Worm (Caenorhabditis elegans) whole organism, mixed stage, embryonic: Measurements from ENCODE around the gene spig-9.
A peak's percentile ranks its signal among the peaks of the same experiment; 100 is the strongest.

Source experiments
- M03D4.4 ChIP-seq: sonication (generic microtip); optimal IDR thresholded peaks from 2 replicates; lab custom pipeline; 2017; ENCODE audit warnings: mild to moderate bottlenecking, missing genetic modification characterization, missing compliant biosample characterization
- bed-3 ChIP-seq: fragments of 200-800 bp; sonication (Bioruptor generic); optimal IDR thresholded peaks from 3 replicates; lab custom pipeline; 2018; ENCODE audit warnings: mild to moderate bottlenecking, missing genetic modification characterization, moderate library complexity, missing compliant biosample characterization
- ceh-39 ChIP-seq: fragments of 150-350 bp; optimal IDR thresholded peaks from 2 replicates; lab custom pipeline; 2014; ENCODE audit warnings: missing biosample characterization, missing genetic modification characterization
- ceh-43 ChIP-seq: fragments of 200-800 bp; sonication (Bioruptor generic); optimal IDR thresholded peaks from 2 replicates; lab custom pipeline; 2018; ENCODE audit warnings: mild to moderate bottlenecking, missing genetic modification characterization, moderate library complexity, missing compliant biosample characterization
- ces-1 ChIP-seq: fragments of 150-350 bp; optimal IDR thresholded peaks from 2 replicates; lab custom pipeline; 2014; ENCODE audit warnings: missing biosample characterization, missing genetic modification reagents, missing genetic modification characterization
- cnd-1 ChIP-seq: fragments of 200-800 bp; sonication (Bioruptor generic); optimal IDR thresholded peaks from 2 replicates; lab custom pipeline; 2018; ENCODE audit warnings: mild to moderate bottlenecking, missing genetic modification characterization, missing compliant biosample characterization
- elt-1 ChIP-seq: sonication (generic microtip); optimal IDR thresholded peaks from 2 replicates; lab custom pipeline; 2017; ENCODE audit warnings: missing genetic modification characterization, mild to moderate bottlenecking, missing compliant biosample characterization, antibody characterized with exemption, moderate library complexity, borderline replicate concordance; ENCODE audit not compliant: insufficient read depth
- flh-1 ChIP-seq: fragments of 200-800 bp; sonication (Bioruptor generic); optimal IDR thresholded peaks from 2 replicates; lab custom pipeline; 2018; ENCODE audit warnings: mild to moderate bottlenecking, missing genetic modification characterization, moderate library complexity, missing compliant biosample characterization
- hlh-1 ChIP-seq: fragments of 150-350 bp; optimal IDR thresholded peaks from 2 replicates; lab custom pipeline; 2014; ENCODE audit warnings: missing biosample characterization, missing genetic modification reagents, missing genetic modification characterization
- lin-13 ChIP-seq: fragments of 150-350 bp; optimal IDR thresholded peaks from 2 replicates; lab custom pipeline; 2014; ENCODE audit warnings: missing biosample characterization, missing genetic modification characterization
- lin-32 ChIP-seq: fragments of 200-800 bp; sonication (Bioruptor generic); optimal IDR thresholded peaks from 2 replicates; lab custom pipeline; 2018; ENCODE audit warnings: mild to moderate bottlenecking, missing genetic modification characterization, missing compliant biosample characterization
- lsy-2 ChIP-seq: fragments of 150-350 bp; optimal IDR thresholded peaks from 2 replicates; lab custom pipeline; 2014; ENCODE audit warnings: missing biosample characterization, missing genetic modification characterization
- mab-5 ChIP-seq: fragments of 150-350 bp; optimal IDR thresholded peaks from 2 replicates; lab custom pipeline; 2014; ENCODE audit warnings: missing biosample characterization, missing genetic modification characterization
- mep-1 ChIP-seq: fragments of 150-350 bp; optimal IDR thresholded peaks from 2 replicates; lab custom pipeline; 2017; ENCODE audit warnings: missing biosample characterization, missing genetic modification reagents, missing genetic modification characterization, inconsistent platforms
- mls-2 ChIP-seq: sonication (generic microtip); optimal IDR thresholded peaks from 2 replicates; lab custom pipeline; 2016; ENCODE audit warnings: mild to moderate bottlenecking, missing genetic modification characterization, moderate library complexity, missing compliant biosample characterization
- nhr-2 ChIP-seq: fragments of 150-350 bp; optimal IDR thresholded peaks from 2 replicates; lab custom pipeline; 2014; ENCODE audit warnings: missing biosample characterization, missing genetic modification characterization
- nhr-237 ChIP-seq: fragments of 150-350 bp; optimal IDR thresholded peaks from 2 replicates; lab custom pipeline; 2014; ENCODE audit warnings: missing biosample characterization, missing genetic modification characterization
- nhr-28 ChIP-seq: fragments of 150-350 bp; optimal IDR thresholded peaks from 2 replicates; lab custom pipeline; 2014; ENCODE audit warnings: missing biosample characterization, missing genetic modification characterization
- pha-4 ChIP-seq: fragments of 150-350 bp; optimal IDR thresholded peaks from 2 replicates; lab custom pipeline; 2018; ENCODE audit warnings: missing biosample characterization, missing genetic modification reagents, missing genetic modification characterization
- snpc-4 ChIP-seq: fragments of 150-350 bp; optimal IDR thresholded peaks from 2 replicates; lab custom pipeline; 2014; ENCODE audit warnings: missing biosample characterization, missing genetic modification characterization
- sptf-1 ChIP-seq: sonication (generic microtip); optimal IDR thresholded peaks from 2 replicates; lab custom pipeline; 2017; ENCODE audit warnings: mild to moderate bottlenecking, missing genetic modification characterization, moderate library complexity, missing compliant biosample characterization
- tbx-8 ChIP-seq: fragments of 200-800 bp; sonication (Bioruptor generic); optimal IDR thresholded peaks from 2 replicates; lab custom pipeline; 2018; ENCODE audit warnings: mild to moderate bottlenecking, missing genetic modification characterization, moderate library complexity, missing compliant biosample characterization
- unc-120 ChIP-seq: sonication (generic microtip); optimal IDR thresholded peaks from 2 replicates; lab custom pipeline; 2017; ENCODE audit warnings: missing genetic modification characterization, missing compliant biosample characterization; ENCODE audit not compliant: poor library complexity, severe bottlenecking
- unc-39 ChIP-seq: fragments of 150-350 bp; optimal IDR thresholded peaks from 2 replicates; lab custom pipeline; 2014; ENCODE audit warnings: missing biosample characterization, missing genetic modification characterization
- unc-62 ChIP-seq: fragments of 150-350 bp; optimal IDR thresholded peaks from 2 replicates; lab custom pipeline; 2014; ENCODE audit warnings: missing biosample characterization, missing genetic modification reagents, missing genetic modification characterization
- ztf-11 ChIP-seq: fragments of 150-350 bp; optimal IDR thresholded peaks from 2 replicates; lab custom pipeline; 2014; ENCODE audit warnings: missing biosample characterization, missing genetic modification characterization

The spig-9 gene

DNA sequence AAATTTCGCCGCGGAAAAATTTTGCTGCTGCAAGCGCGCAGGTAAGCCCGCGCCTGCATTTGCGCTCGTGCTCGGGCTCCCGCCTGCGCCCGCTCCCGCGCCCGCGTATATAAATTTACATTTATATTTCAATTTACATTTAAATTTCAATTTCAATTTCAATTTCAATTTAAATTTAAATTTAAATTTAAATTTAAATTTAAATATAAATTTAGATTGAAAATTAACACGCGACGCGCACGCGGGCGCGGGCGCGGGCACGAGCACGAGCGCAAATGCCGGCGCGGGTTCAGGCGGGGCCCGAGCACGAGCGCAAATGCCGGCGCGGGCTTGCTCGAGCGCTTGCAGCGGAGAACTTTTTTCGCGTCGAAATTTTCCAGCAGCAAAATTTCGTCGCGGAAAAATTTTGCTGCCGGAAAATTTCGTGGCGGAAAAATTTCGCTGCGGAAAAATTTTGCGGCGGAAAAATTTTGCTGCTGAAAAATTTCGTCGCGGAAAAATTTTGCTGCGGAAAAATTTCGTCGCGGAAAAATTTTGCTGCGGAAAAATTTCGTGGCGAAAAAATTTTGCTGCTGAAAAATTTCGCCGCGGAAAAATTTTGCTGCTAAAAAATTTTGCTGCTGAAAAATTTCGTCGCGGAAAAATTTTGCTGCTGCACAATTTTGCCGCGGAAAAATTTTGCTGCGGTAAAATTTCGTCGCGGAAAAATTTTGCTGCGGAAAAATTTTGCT is 34.3 kb upstream of the spig-9 start:
- TF ChIP-seq sptf-1 (tag; lab: Kevin White, UChicago) (peak; percentile 62), mep-1 (tag; lab: Kevin White, UChicago) (no peak)

DNA sequence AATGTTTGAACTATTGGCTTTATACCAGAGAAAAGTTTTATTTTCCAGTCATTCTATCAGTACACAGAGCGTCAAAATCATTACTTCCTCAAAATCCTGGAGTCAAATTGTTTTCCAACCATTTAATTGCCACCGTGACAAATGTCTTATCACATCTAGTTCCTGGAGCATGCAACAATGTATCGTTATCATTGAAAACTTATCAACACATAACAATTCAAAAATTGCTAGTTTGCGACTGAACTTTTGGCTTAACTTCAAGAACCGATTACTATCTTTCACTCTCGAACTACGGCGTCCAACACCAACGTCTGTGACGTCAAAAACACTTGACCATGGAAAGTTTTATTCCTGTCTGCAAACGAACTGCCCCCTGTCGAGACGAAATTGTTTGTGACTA is 26.4 kb upstream of the spig-9 start:
- TF ChIP-seq lin-32 (GFP tag; lab: Kevin White, UChicago) (no peak), snpc-4 (tag; lab: Kevin White, UChicago) (no peak), hlh-1 (no peak), ztf-11 (no peak), nhr-237 (no peak), pha-4 (no peak), unc-39 (tag; lab: Kevin White, UChicago) (no peak), nhr-2 (no peak), mab-5 (tag; lab: Kevin White, UChicago) (no peak), M03D4.4 (no peak), bed-3 (GFP tag; lab: Kevin White, UChicago) (no peak), mls-2 (tag; lab: Kevin White, UChicago) (no peak), flh-1 (GFP tag; lab: Kevin White, UChicago) (no peak), ceh-39 (tag; lab: Kevin White, UChicago) (no peak)

DNA sequence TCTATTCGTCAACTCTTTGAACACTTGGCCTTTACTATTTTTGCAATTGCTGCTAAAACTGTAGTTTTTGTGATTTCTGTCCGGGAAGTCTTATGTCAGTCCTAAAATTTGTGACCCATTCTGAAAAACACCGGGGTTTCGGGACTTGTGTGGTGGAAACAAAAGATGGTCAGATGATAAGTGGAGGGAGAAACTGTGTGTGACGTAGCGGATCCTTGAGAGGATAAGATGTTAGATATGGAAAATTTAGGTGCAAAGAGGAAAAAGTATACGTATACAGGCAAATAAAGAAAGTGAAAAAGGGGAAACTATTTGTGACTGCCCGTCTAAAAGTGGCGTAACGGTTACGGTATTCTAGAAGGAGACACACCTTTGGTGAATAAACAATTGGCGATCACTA is 24.7 kb upstream of the spig-9 start:
- TF ChIP-seq ztf-11 (no peak), nhr-28 (tag; lab: Kevin White, UChicago) (no peak), elt-1 (tag; lab: Kevin White, UChicago) (peak; percentile 71)

DNA sequence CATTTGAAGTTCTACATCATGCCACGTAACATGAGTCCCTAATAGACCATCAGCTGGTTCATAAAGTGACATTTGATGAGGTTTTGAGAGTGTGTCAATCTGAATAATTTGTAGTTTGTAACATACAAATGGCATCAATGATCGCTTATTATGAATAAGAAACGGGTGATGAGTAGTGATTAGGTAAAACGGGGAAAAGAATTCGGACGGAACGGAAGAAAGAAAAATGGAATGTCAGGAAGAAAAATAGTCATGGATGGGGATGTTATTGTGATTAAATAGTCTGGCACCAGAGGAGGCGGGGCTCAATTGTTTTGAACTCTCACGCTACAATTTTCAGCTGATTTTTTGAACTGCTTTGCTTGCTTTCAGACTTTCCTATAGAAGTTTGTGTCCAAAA is 22.5 kb upstream of the spig-9 start, which contains the start of gene H37A05.2:
Gene H37A05.2 (minus strand): TSS at position 101 of the 400 bp plus-strand sequence.
- no peak for TF ChIP-seq flh-1 (GFP tag; lab: Kevin White, UChicago)
- no peak for TF ChIP-seq lin-13 (tag; lab: Kevin White, UChicago)
- TF ChIP-seq lsy-2 (tag; lab: Kevin White, UChicago) = no peak
- TF ChIP-seq unc-120 (tag; lab: Kevin White, UChicago) = no peak
- TF ChIP-seq mep-1 (tag; lab: Kevin White, UChicago) = no peak
- TF ChIP-seq mab-5 (tag; lab: Kevin White, UChicago) = no peak

DNA sequence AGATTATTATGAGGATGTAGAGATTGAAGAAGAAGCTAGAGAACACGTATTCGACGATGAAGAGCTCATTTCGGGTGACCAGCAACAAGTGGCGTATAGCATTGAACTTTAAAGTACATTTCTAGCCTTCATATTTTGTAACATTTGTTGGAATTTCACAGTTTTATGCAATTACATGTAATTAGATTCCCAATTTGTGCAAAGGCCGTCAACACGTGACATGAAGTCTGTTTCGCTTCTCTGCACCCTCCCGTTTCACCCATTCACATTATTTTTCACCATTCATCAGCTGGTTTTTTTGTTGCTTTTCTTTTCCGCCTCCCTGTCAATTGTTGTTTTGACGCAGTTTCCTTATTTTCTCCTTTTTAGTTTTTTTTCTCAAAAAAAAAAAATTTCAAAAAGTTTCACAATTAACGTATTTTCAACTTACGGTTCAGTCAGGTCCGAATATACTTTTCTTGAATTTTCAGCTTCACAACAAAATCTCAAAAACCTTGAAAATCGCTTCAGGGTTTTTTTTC is 15.5 kb upstream of the spig-9 start, which contains the start of gene sde-2:
Gene sde-2 (plus strand): TSS at position 471 of the 521 bp plus-strand sequence.
- TF ChIP-seq ces-1 = peak; percentile 82
- TF ChIP-seq cnd-1 (tag; lab: Kevin White, UChicago) = no peak
- TF ChIP-seq tbx-8 (GFP tag; lab: Kevin White, UChicago) = no peak

DNA sequence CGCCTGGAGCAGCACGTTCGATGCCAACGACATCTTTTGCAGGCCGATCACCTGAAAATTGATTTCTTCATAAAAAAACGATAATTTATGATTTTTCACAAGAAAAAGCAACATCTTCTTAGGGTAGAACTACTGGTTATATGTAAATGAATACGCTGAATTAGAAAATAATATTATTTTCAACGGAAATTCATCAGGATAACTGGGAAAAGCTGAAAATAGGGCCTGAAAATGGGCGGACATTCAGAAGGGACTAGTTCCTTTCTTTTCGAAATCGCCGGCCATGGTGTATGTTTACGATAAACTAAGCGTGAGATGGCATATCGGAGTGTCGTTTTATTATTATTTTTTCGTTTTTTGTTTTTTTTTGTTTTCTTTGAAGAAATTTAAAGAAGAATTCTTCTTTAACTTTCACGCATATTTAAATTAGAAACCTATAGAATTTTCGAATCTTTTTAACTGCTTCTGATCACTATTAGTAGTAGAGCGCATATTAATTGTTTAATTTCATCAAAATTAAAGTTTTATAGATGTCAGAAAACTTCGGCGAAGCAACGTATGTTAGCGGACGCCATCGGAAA is 13.9 kb upstream of the spig-9 start, which contains the start of the genes nduv-2 and F53F4.12:
Gene nduv-2 (minus strand): TSS at position 51 of the 581 bp plus-strand sequence.
Gene F53F4.12 (plus strand): TSS at position 531 of the 581 bp plus-strand sequence.
- TF ChIP-seq unc-62 (GFP tag; lab: Kevin White, UChicago) = no peak
- no peak for TF ChIP-seq ceh-43
- TF ChIP-seq unc-39 (tag; lab: Kevin White, UChicago) = no peak
- no peak for TF ChIP-seq mep-1 (tag; lab: Kevin White, UChicago)
- TF ChIP-seq cnd-1 (tag; lab: Kevin White, UChicago) = no peak
- TF ChIP-seq tbx-8 (GFP tag; lab: Kevin White, UChicago) = no peak
- no peak for TF ChIP-seq nhr-237
- no peak for TF ChIP-seq mls-2 (tag; lab: Kevin White, UChicago)
- TF ChIP-seq, all 35 proteins: peak for 0
